Worm (Caenorhabditis elegans) whole organism, mixed stage, embryonic: ENCODE measurements around the gene scl-2.

Experiments used
- ceh-43 ChIP-seq: fragments of 200-800 bp; sonication (Bioruptor generic); optimal IDR thresholded peaks from 2 replicates; lab custom pipeline; 2018; ENCODE audit warnings: mild to moderate bottlenecking, missing genetic modification characterization, moderate library complexity, missing compliant biosample characterization
- elt-1 ChIP-seq: sonication (generic microtip); optimal IDR thresholded peaks from 2 replicates; lab custom pipeline; 2017; ENCODE audit warnings: missing genetic modification characterization, mild to moderate bottlenecking, missing compliant biosample characterization, antibody characterized with exemption, moderate library complexity, borderline replicate concordance; ENCODE audit not compliant: insufficient read depth
- flh-1 ChIP-seq: fragments of 200-800 bp; sonication (Bioruptor generic); optimal IDR thresholded peaks from 2 replicates; lab custom pipeline; 2018; ENCODE audit warnings: mild to moderate bottlenecking, missing genetic modification characterization, moderate library complexity, missing compliant biosample characterization
- lin-13 ChIP-seq: fragments of 150-350 bp; optimal IDR thresholded peaks from 2 replicates; lab custom pipeline; 2014; ENCODE audit warnings: missing biosample characterization, missing genetic modification characterization
- lsy-2 ChIP-seq: fragments of 150-350 bp; optimal IDR thresholded peaks from 2 replicates; lab custom pipeline; 2014; ENCODE audit warnings: missing biosample characterization, missing genetic modification characterization
- nhr-237 ChIP-seq: fragments of 150-350 bp; optimal IDR thresholded peaks from 2 replicates; lab custom pipeline; 2014; ENCODE audit warnings: missing biosample characterization, missing genetic modification characterization
- snpc-4 ChIP-seq: fragments of 150-350 bp; optimal IDR thresholded peaks from 2 replicates; lab custom pipeline; 2014; ENCODE audit warnings: missing biosample characterization, missing genetic modification characterization
- sptf-1 ChIP-seq: sonication (generic microtip); optimal IDR thresholded peaks from 2 replicates; lab custom pipeline; 2017; ENCODE audit warnings: mild to moderate bottlenecking, missing genetic modification characterization, moderate library complexity, missing compliant biosample characterization
- unc-39 ChIP-seq: fragments of 150-350 bp; optimal IDR thresholded peaks from 2 replicates; lab custom pipeline; 2014; ENCODE audit warnings: missing biosample characterization, missing genetic modification characterization
- unc-62 ChIP-seq: fragments of 150-350 bp; optimal IDR thresholded peaks from 2 replicates; lab custom pipeline; 2014; ENCODE audit warnings: missing biosample characterization, missing genetic modification reagents, missing genetic modification characterization

DNA sequence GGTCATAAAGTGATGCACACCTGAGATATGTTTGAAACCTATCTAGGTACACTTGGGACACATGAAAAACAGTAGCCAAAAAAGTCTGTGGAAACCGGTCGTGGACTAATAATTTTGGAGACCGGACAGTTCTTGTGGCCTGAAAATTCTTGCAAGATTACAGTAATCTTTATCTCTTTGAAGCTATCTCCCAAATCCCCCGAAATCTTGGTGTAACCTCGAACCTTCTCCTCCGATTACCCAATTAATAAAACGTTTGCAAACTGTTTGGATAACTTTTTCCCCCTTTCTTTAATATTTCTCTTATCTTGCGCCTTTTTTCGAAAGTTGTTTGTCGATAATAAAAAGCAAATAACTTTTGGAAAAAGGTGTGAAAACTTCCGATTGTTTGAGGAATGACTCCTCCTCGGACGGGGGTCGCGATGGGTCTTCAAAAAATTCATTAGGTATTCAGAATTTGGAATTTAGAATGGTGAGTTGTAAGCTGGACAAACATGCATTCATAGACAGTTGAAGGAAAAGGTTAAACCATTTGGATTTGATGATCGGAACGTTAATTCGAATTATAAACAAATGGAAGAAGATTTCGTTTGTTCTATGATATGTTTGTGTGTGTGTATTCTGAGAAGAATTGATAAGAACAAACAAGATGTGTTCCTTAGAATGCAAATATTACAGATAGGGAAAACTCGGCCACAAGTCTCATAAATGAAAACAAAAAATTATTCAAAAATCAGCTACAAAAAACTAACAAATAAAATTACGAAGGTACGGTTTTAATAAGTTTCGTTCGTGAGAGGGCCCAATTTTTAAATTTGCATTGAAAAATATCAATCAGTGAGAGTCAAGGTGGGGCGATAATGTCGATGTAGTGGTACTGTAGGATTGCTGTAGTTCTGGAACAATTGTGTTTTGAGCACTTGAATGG is 25.6 kb downstream of the scl-2 start:
- TF ChIP-seq ceh-43 (GFP tag; lab: Kevin White, UChicago) (no peak), sptf-1 (tag; lab: Kevin White, UChicago) (no peak), lin-13 (tag; lab: Kevin White, UChicago) (no peak), lsy-2 (tag; lab: Kevin White, UChicago) (no peak), elt-1 (no peak), flh-1 (GFP tag; lab: Kevin White, UChicago) (no peak), nhr-237 (no peak), snpc-4 (tag; lab: Kevin White, UChicago) (no peak), unc-39 (tag; lab: Kevin White, UChicago) (no peak), unc-62 (GFP tag; lab: Kevin White, UChicago) (no peak)
